Fruit fly (Drosophila melanogaster) whole organism, prepupa: ENCODE data around the gene CG13599.

Source experiments
- Blimp-1 ChIP-seq: fragments of 200-800 bp; sonication (Bioruptor generic); optimal IDR thresholded peaks from 3 replicates; lab custom pipeline; 2017; ENCODE audit warnings: missing biosample characterization, missing genetic modification characterization, mild to moderate bottlenecking, moderate library complexity, missing genetic modification reagents
- CG10631 ChIP-seq: fragments of 200-800 bp; sonication (Bioruptor generic); optimal IDR thresholded peaks from 2 replicates; lab custom pipeline; 2016; ENCODE audit warnings: missing biosample characterization, missing genetic modification characterization
- CG10669 ChIP-seq: fragments of 200-800 bp; sonication (Bioruptor generic); optimal IDR thresholded peaks from 3 replicates; lab custom pipeline; 2018; ENCODE audit warnings: missing biosample characterization, mild to moderate bottlenecking, missing genetic modification characterization, moderate library complexity
- CG11762 ChIP-seq: fragments of 200-800 bp; sonication (Bioruptor generic); optimal IDR thresholded peaks from 3 replicates; lab custom pipeline; 2016; ENCODE audit warnings: missing biosample characterization, missing genetic modification characterization; ENCODE audit not compliant: insufficient read depth
- CG11902 ChIP-seq: fragments of 200-800 bp; sonication (Bioruptor generic); optimal IDR thresholded peaks from 3 replicates; lab custom pipeline; 2016; ENCODE audit warnings: missing biosample characterization, missing genetic modification characterization
- CG15336 ChIP-seq: fragments of 200-800 bp; sonication (Bioruptor generic); IDR thresholded peaks from 2 replicates; pipeline ENCODE4 v1.3.6; 2022; ENCODE audit warnings: missing biosample characterization, missing genetic modification characterization
- CG1621 ChIP-seq: fragments of 200-800 bp; sonication (Bioruptor generic); optimal IDR thresholded peaks from 3 replicates; lab custom pipeline; 2018; ENCODE audit warnings: missing biosample characterization, mild to moderate bottlenecking, missing genetic modification characterization
- CG16779 ChIP-seq: fragments of 200-800 bp; sonication (Bioruptor generic); optimal IDR thresholded peaks from 3 replicates; lab custom pipeline; 2017; ENCODE audit warnings: missing biosample characterization, mild to moderate bottlenecking, missing genetic modification characterization
- CG31627 ChIP-seq: fragments of 200-800 bp; sonication (Bioruptor generic); optimal IDR thresholded peaks from 3 replicates; lab custom pipeline; 2016; ENCODE audit warnings: missing biosample characterization, missing genetic modification characterization
- CG32006 ChIP-seq: fragments of 200-800 bp; sonication (Bioruptor generic); optimal IDR thresholded peaks from 3 replicates; lab custom pipeline; 2017; ENCODE audit warnings: missing biosample characterization, mild to moderate bottlenecking, missing genetic modification characterization
- CG34406 ChIP-seq: fragments of 200-800 bp; sonication (Bioruptor generic); optimal IDR thresholded peaks from 3 replicates; lab custom pipeline; 2016; ENCODE audit warnings: missing biosample characterization, missing genetic modification characterization
- CG3919 ChIP-seq: fragments of 200-800 bp; sonication (Bioruptor generic); optimal IDR thresholded peaks from 3 replicates; lab custom pipeline; 2016; ENCODE audit warnings: missing biosample characterization, missing genetic modification characterization
- CG6163 ChIP-seq: fragments of 200-800 bp; sonication (Bioruptor generic); IDR thresholded peaks from 3 replicates; pipeline ENCODE4 v1.3.6; 2022; ENCODE audit warnings: missing biosample characterization, missing genetic modification characterization
- CG6276 ChIP-seq: fragments of 200-800 bp; sonication (Bioruptor generic); optimal IDR thresholded peaks from 2 replicates; lab custom pipeline; 2017; ENCODE audit warnings: missing biosample characterization, mild to moderate bottlenecking, missing genetic modification characterization
- CG6854 ChIP-seq: fragments of 200-800 bp; sonication (Bioruptor generic); optimal IDR thresholded peaks from 2 replicates; lab custom pipeline; 2017; ENCODE audit warnings: missing biosample characterization, mild to moderate bottlenecking, missing genetic modification characterization
- CG7368 ChIP-seq: fragments of 200-800 bp; sonication (Bioruptor generic); optimal IDR thresholded peaks from 3 replicates; lab custom pipeline; 2016; ENCODE audit warnings: missing biosample characterization, missing genetic modification characterization
- CG8119 ChIP-seq: fragments of 200-800 bp; sonication (Bioruptor generic); IDR thresholded peaks from 3 replicates; pipeline ENCODE4 v1.3.6; 2022; ENCODE audit warnings: missing biosample characterization, missing genetic modification characterization
- CG8319 ChIP-seq: fragments of 200-800 bp; sonication (Bioruptor generic); optimal IDR thresholded peaks from 3 replicates; lab custom pipeline; 2016; ENCODE audit warnings: missing biosample characterization, missing genetic modification characterization
- CG9139 ChIP-seq: fragments of 200-800 bp; sonication (Bioruptor generic); optimal IDR thresholded peaks from 3 replicates; lab custom pipeline; 2017; ENCODE audit warnings: missing biosample characterization, mild to moderate bottlenecking, missing genetic modification characterization
- Eip75B ChIP-seq: fragments of 200-800 bp; sonication (Bioruptor generic); optimal IDR thresholded peaks from 3 replicates; lab custom pipeline; 2016; ENCODE audit warnings: missing biosample characterization, missing genetic modification characterization
- Eip93F ChIP-seq: fragments of 200-800 bp; sonication (Bioruptor generic); optimal IDR thresholded peaks from 2 replicates; lab custom pipeline; 2016; ENCODE audit warnings: missing biosample characterization, mild to moderate bottlenecking, missing genetic modification characterization
- Ets21C ChIP-seq: fragments of 200-800 bp; sonication (Bioruptor generic); optimal IDR thresholded peaks from 3 replicates; lab custom pipeline; 2016; ENCODE audit warnings: missing biosample characterization, missing genetic modification characterization
- Ets96B ChIP-seq: fragments of 200-800 bp; optimal IDR thresholded peaks from 2 replicates; lab custom pipeline; 2019; ENCODE audit warnings: missing biosample characterization, mild to moderate bottlenecking, missing genetic modification characterization, moderate library complexity
- Gug ChIP-seq: fragments of 200-800 bp; sonication (Bioruptor generic); IDR thresholded peaks from 2 replicates; pipeline ENCODE4 v1.3.6; 2022; ENCODE audit warnings: missing biosample characterization, missing genetic modification characterization
- Hr38 ChIP-seq: sonication (Bioruptor generic); optimal IDR thresholded peaks from 2 replicates; lab custom pipeline; 2016; ENCODE audit warnings: missing biosample characterization, missing genetic modification characterization
- Met ChIP-seq: fragments of 200-800 bp; sonication (Bioruptor generic); optimal IDR thresholded peaks from 3 replicates; lab custom pipeline; 2016; ENCODE audit warnings: missing biosample characterization, missing genetic modification characterization
- OdsH ChIP-seq: fragments of 200-800 bp; sonication (Bioruptor generic); optimal IDR thresholded peaks from 3 replicates; lab custom pipeline; 2016; ENCODE audit warnings: missing biosample characterization, missing genetic modification characterization
- Sox102F ChIP-seq: fragments of 200-800 bp; sonication (Bioruptor generic); optimal IDR thresholded peaks from 2 replicates; lab custom pipeline; 2016; ENCODE audit warnings: missing biosample characterization, mild to moderate bottlenecking, missing genetic modification characterization
- Sox14 ChIP-seq: fragments of 200-800 bp; sonication (Bioruptor generic); optimal IDR thresholded peaks from 3 replicates; lab custom pipeline; 2016; ENCODE audit warnings: missing biosample characterization, missing genetic modification characterization
- Sox15 ChIP-seq: fragments of 200-800 bp; sonication (Bioruptor generic); optimal IDR thresholded peaks from 3 replicates; lab custom pipeline; 2016; ENCODE audit warnings: missing biosample characterization, missing genetic modification characterization
- achi ChIP-seq: fragments of 200-800 bp; sonication (Bioruptor generic); optimal IDR thresholded peaks from 3 replicates; lab custom pipeline; 2016; ENCODE audit warnings: missing biosample characterization, missing genetic modification characterization
- acj6 ChIP-seq: fragments of 200-800 bp; sonication (Bioruptor generic); optimal IDR thresholded peaks from 3 replicates; lab custom pipeline; 2016; ENCODE audit warnings: missing biosample characterization, missing genetic modification characterization
- dac ChIP-seq: fragments of 200-800 bp; sonication (Bioruptor generic); optimal IDR thresholded peaks from 2 replicates; lab custom pipeline; 2017; ENCODE audit warnings: missing biosample characterization, mild to moderate bottlenecking, missing genetic modification characterization
- dsx ChIP-seq: fragments of 200-800 bp; optimal IDR thresholded peaks from 3 replicates; lab custom pipeline; 2019; ENCODE audit warnings: missing biosample characterization, mild to moderate bottlenecking, missing genetic modification characterization, moderate library complexity; ENCODE audit not compliant: poor library complexity, severe bottlenecking
- fd85E ChIP-seq: fragments of 200-800 bp; sonication (Bioruptor generic); optimal IDR thresholded peaks from 3 replicates; lab custom pipeline; 2016; ENCODE audit warnings: missing biosample characterization, missing genetic modification characterization
- fkh ChIP-seq: fragments of 200-800 bp; sonication (Bioruptor generic); optimal IDR thresholded peaks from 3 replicates; lab custom pipeline; 2017; ENCODE audit warnings: missing biosample characterization, mild to moderate bottlenecking, missing genetic modification characterization, moderate library complexity
- net ChIP-seq: fragments of 200-800 bp; sonication (Bioruptor generic); optimal IDR thresholded peaks from 3 replicates; lab custom pipeline; 2016; ENCODE audit warnings: missing biosample characterization, missing genetic modification characterization
- pdm3 ChIP-seq: fragments of 200-800 bp; sonication (Bioruptor generic); optimal IDR thresholded peaks from 3 replicates; lab custom pipeline; 2016; ENCODE audit warnings: missing biosample characterization, missing genetic modification characterization
- salr ChIP-seq, 2 experiments: fragments of 200-800 bp; sonication (Bioruptor generic); optimal IDR thresholded peaks; 3 replicates each; lab custom pipeline; 2016 to 2018; ENCODE audit warnings: missing biosample characterization in 2 of 2, missing genetic modification characterization in 2 of 2, mild to moderate bottlenecking in 1 of 2
- spab ChIP-seq: fragments of 200-800 bp; sonication (Bioruptor generic); optimal IDR thresholded peaks from 2 replicates; lab custom pipeline; 2017; ENCODE audit warnings: missing biosample characterization, mild to moderate bottlenecking, missing genetic modification characterization, missing genetic modification reagents
- svp ChIP-seq: fragments of 200-800 bp; sonication (Bioruptor generic); peaks from one replicate; lab custom pipeline; 2016; ENCODE audit warnings: missing biosample characterization, missing genetic modification characterization
- topi ChIP-seq: fragments of 200-800 bp; sonication (Bioruptor generic); optimal IDR thresholded peaks from 3 replicates; lab custom pipeline; 2016; ENCODE audit warnings: missing biosample characterization, missing genetic modification characterization
- vri ChIP-seq: fragments of 200-800 bp; sonication (Bioruptor generic); optimal IDR thresholded peaks from 3 replicates; lab custom pipeline; 2016; ENCODE audit warnings: missing biosample characterization, mild to moderate bottlenecking, missing genetic modification characterization

The CG13599 gene

DNA sequence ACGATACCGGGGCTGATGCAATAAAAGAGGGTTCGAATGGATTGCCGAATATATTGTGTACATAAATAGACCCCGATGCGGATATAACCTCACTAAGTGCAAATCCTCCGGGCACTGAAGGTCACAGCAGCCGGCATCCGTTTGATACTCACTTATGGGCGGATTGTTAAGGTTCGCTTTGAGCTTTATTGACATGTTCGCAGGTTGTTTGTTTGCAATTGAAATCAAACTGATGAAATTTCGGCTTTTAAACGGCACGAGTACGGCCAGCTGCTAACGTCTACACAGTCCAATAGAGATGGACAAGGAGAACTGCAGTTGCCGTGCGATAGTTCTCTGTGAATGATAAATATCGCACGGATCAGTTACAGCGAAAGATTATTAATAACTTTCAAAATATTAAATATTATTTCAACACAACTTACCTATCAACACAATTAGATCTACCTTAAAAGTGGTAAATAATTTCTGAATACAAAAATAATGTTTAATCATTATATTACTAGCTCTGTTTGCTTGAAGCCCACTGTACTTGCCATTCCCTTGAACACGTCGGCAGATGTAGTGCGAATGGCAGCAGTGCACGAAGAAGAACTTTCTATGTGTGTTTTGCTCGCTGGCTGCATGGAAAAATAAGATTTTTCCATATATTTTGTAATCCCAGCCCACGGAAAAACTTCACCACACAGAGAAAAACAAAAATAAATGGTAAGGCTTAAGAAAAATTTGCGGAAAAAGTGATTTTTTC, 26.8 kb downstream of the CG13599 start, which contains the start of the genes GluProRS and AP-1sigma (continued):
- peak in 1 of 2 experiments; percentile 76 for TF ChIP-seq salr (GFP tag; optimal IDR thresholded peaks at IDR 0.05; lab: Kevin White, UChicago)
- TF ChIP-seq pdm3 (GFP tag; lab: Kevin White, UChicago), result peak; percentile 90
- TF ChIP-seq fkh (GFP tag; lab: Kevin White, UChicago), result peak; percentile 80
- peak; percentile 79 for TF ChIP-seq CG8319 (GFP tag; lab: Kevin White, UChicago)
- TF ChIP-seq Hr38 (GFP tag; lab: Kevin White, UChicago), result no peak
- TF ChIP-seq Gug, result peak; percentile 90
- TF ChIP-seq CG10631 (GFP tag; lab: Kevin White, UChicago), result peak; percentile 92
- TF ChIP-seq Ets21C, result peak; percentile 87
- peak; percentile 81 for TF ChIP-seq CG10669 (GFP tag; lab: Kevin White, UChicago)
- TF ChIP-seq Blimp-1 (GFP tag; lab: Kevin White, UChicago), result peak; percentile 60
- peak; percentile 82 for TF ChIP-seq Ets96B (tag; lab: Kevin White, UChicago)
- peak; percentile 88 for TF ChIP-seq Sox14 (GFP tag; lab: Kevin White, UChicago)
- TF ChIP-seq CG7368 (GFP tag; lab: Kevin White, UChicago), result peak; percentile 76
- no peak for TF ChIP-seq Met (GFP tag; lab: Kevin White, UChicago)
- peak; percentile 57 for TF ChIP-seq dac (GFP tag; lab: Kevin White, UChicago)
- peak; percentile 87 for TF ChIP-seq topi (GFP tag; lab: Kevin White, UChicago)
- peak; percentile 90 for TF ChIP-seq CG8119 (GFP tag; lab: Robert Waterston, UW)
- TF ChIP-seq CG3919 (GFP tag; lab: Kevin White, UChicago), result peak; percentile 87
- peak; percentile 93 for TF ChIP-seq svp (GFP tag; lab: Kevin White, UChicago)
- no peak for TF ChIP-seq CG9139 (GFP tag; lab: Kevin White, UChicago)
- TF ChIP-seq OdsH (GFP tag; lab: Kevin White, UChicago), result peak; percentile 92
- TF ChIP-seq CG1621 (tag; lab: Kevin White, UChicago), result peak; percentile 66
- peak; percentile 65 for TF ChIP-seq CG11762 (GFP tag; lab: Kevin White, UChicago)
- TF ChIP-seq CG11902 (GFP tag; lab: Kevin White, UChicago), result peak; percentile 89
- TF ChIP-seq CG6163 (GFP tag; lab: Robert Waterston, UW), result peak; percentile 94
- peak; percentile 50 for TF ChIP-seq fd85E (GFP tag; lab: Kevin White, UChicago)
- TF ChIP-seq vri (GFP tag; lab: Kevin White, UChicago), result peak; percentile 74
- no peak for TF ChIP-seq CG16779
- TF ChIP-seq CG6276 (GFP tag; lab: Kevin White, UChicago), result no peak
- TF ChIP-seq acj6 (GFP tag; lab: Kevin White, UChicago), result peak; percentile 91
- no peak for TF ChIP-seq CG6854 (GFP tag; lab: Kevin White, UChicago)

DNA sequence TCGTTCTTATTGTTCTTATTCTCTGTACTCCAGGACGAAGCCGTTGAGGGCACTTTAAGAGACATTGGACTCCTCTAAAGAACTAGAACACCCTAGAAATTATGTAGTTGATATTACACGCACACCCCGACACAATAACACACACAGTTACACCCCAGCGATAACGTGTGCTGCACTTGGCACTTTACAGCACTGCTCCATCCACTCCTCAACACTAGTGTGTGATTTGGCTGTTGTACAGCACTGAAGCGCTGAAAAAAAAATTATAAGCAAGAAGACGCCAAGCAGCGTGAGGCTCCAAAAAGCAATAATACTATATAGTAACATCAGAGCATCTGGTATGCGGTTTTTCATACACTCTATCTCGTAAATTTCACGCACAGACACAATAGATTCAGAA, 29.4 kb downstream of the CG13599 start:
- TF ChIP-seq CG11762 (GFP tag; lab: Kevin White, UChicago) (no peak), CG31627 (GFP tag; lab: Kevin White, UChicago) (no peak), CG6854 (GFP tag; lab: Kevin White, UChicago) (no peak), dsx (no peak), salr (GFP tag; optimal IDR thresholded peaks at IDR 0.05; lab: Kevin White, UChicago) (no peak), Blimp-1 (GFP tag; lab: Kevin White, UChicago) (no peak), CG16779 (no peak), CG15336 (GFP tag; lab: Robert Waterston, UW) (no peak), Ets96B (tag; lab: Kevin White, UChicago) (no peak), CG34406 (GFP tag; lab: Kevin White, UChicago) (no peak)

- TF ChIP-seq Sox14 (GFP tag; lab: Kevin White, UChicago) (no peak), Eip93F (GFP tag; lab: Kevin White, UChicago) (no peak), dsx (peak; percentile 46), net (peak; percentile 46), Sox15 (GFP tag; lab: Kevin White, UChicago) (no peak), Sox102F (GFP tag; lab: Kevin White, UChicago) (peak; percentile 23), CG8319 (GFP tag; lab: Kevin White, UChicago) (no peak), Met (GFP tag; lab: Kevin White, UChicago) (no peak), CG9139 (GFP tag; lab: Kevin White, UChicago) (no peak), achi (GFP tag; lab: Kevin White, UChicago) (no peak), CG31627 (GFP tag; lab: Kevin White, UChicago) (no peak), Ets21C (no peak), CG8119 (GFP tag; lab: Robert Waterston, UW) (peak; percentile 48; the same call in 2 of the 3 replicates), Eip75B (peak; percentile 31), OdsH (GFP tag; lab: Kevin White, UChicago) (no peak), CG1621 (tag; lab: Kevin White, UChicago) (peak; percentile 48), CG34406 (GFP tag; lab: Kevin White, UChicago) (no peak), spab (GFP tag; lab: Kevin White, UChicago) (no peak), CG16779 (peak; percentile 54), CG10631 (GFP tag; lab: Kevin White, UChicago) (no peak), CG6276 (GFP tag; lab: Kevin White, UChicago) (peak; percentile 27), CG32006 (no peak), CG6854 (GFP tag; lab: Kevin White, UChicago) (peak; percentile 79)
Observed at dm6 chr3R:23962781-23963222, 31.4 kb downstream of the CG13599 start, which contains the start of gene CG31140. CG31140 (plus strand) TSS chr3R:23963180.
